Worm (Caenorhabditis elegans) whole organism, L1 larva: ENCODE results near the gene anoh-2.

Source experiments
- C34B4.2 ChIP-seq: sonication (generic microtip); optimal IDR thresholded peaks from 2 replicates; lab custom pipeline; 2017; ENCODE audit warnings: mild to moderate bottlenecking, missing genetic modification characterization, missing compliant biosample characterization
- elt-3 ChIP-seq, 6 experiments: fragments of 150-350 bp in 1 of 6; sonication (generic microtip); optimal IDR thresholded peaks; 2 replicates each; lab custom pipeline; 2017 to 2018; ENCODE audit warnings: missing biosample characterization in 6 of 6, missing genetic modification characterization in 6 of 6, inconsistent platforms in 1 of 6
- hlh-4 ChIP-seq: sonication (generic microtip); optimal IDR thresholded peaks from 2 replicates; lab custom pipeline; 2016; ENCODE audit warnings: mild to moderate bottlenecking, missing genetic modification characterization, missing compliant biosample characterization
- lin-15B ChIP-seq: fragments of 150-350 bp; sonication (generic microtip); optimal IDR thresholded peaks from 3 replicates; lab custom pipeline; 2014; ENCODE audit warnings: missing biosample characterization, missing genetic modification characterization
- nhr-28 ChIP-seq: fragments of 150-350 bp; optimal IDR thresholded peaks from 2 replicates; lab custom pipeline; 2014; ENCODE audit warnings: missing biosample characterization, missing genetic modification characterization
- pqm-1 ChIP-seq: sonication (generic microtip); optimal IDR thresholded peaks from 3 replicates; lab custom pipeline; 2017; ENCODE audit warnings: missing biosample characterization, missing genetic modification characterization
- vab-15 ChIP-seq: sonication (generic microtip); optimal IDR thresholded peaks from 2 replicates; lab custom pipeline; 2017; ENCODE audit warnings: missing genotype, mild to moderate bottlenecking, missing genetic modification characterization, missing compliant biosample characterization
- zag-1 ChIP-seq: fragments of 150-350 bp; optimal IDR thresholded peaks from 2 replicates; lab custom pipeline; 2014; ENCODE audit warnings: missing biosample characterization, missing genetic modification characterization

ce11 chrIV:14622109-14622508 is 36.0 kb upstream of the anoh-2 start:
- TF ChIP-seq pqm-1, result no peak
- no peak for TF ChIP-seq lin-15B (tag; lab: Kevin White, UChicago)
- TF ChIP-seq elt-3 (tag; optimal IDR thresholded peaks at IDR 0.05; lab: Kevin White, UChicago), result no peak
- TF ChIP-seq hlh-4 (tag; lab: Kevin White, UChicago), result peak; percentile 88
- TF ChIP-seq vab-15, result no peak
- no peak for TF ChIP-seq C34B4.2 (tag; lab: Kevin White, UChicago)
- no peak for TF ChIP-seq zag-1 (tag; lab: Kevin White, UChicago)
- TF ChIP-seq nhr-28, result no peak
